Fruit fly (Drosophila melanogaster) whole organism, adult: ENCODE data around the gene Vm26Ac.

ENCODE experiments used
- CG12768 ChIP-seq: fragments of 200-800 bp; sonication (Bioruptor generic); optimal IDR thresholded peaks from 2 replicates; lab custom pipeline; 2017; ENCODE audit warnings: missing biosample characterization, missing genetic modification characterization, mild to moderate bottlenecking, moderate library complexity, missing genetic modification reagents
- CG7101 ChIP-seq: fragments of 200-800 bp; sonication (Bioruptor generic); optimal IDR thresholded peaks from 2 replicates; lab custom pipeline; 2018; ENCODE audit warnings: missing biosample characterization, mild to moderate bottlenecking, missing genetic modification characterization, moderate library complexity
- Crg-1 ChIP-seq: fragments of 200-800 bp; sonication (Bioruptor generic); optimal IDR thresholded peaks from 2 replicates; lab custom pipeline; 2016; ENCODE audit warnings: missing biosample characterization, missing genetic modification characterization
- bab1 ChIP-seq: fragments of 200-800 bp; sonication (Bioruptor generic); optimal IDR thresholded peaks from 3 replicates; lab custom pipeline; 2019; ENCODE audit warnings: missing biosample characterization, mild to moderate bottlenecking, missing genetic modification characterization, moderate library complexity
- kay ChIP-seq: fragments of 200-800 bp; sonication (Bioruptor generic); peaks from one replicate; lab custom pipeline; 2016; ENCODE audit warnings: missing biosample characterization, missing genetic modification characterization, borderline replicate concordance

- TF ChIP-seq Crg-1 (GFP tag; lab: Kevin White, UChicago) (no peak), CG7101 (no peak), CG12768 (GFP tag; lab: Kevin White, UChicago) (no peak), bab1 (no peak), kay (GFP tag; lab: Kevin White, UChicago) (no peak)
These were observed 32.8 kb downstream of the Vm26Ac start, which contains the start of gene dsf for dm6 chr2L:5925637-5926036.
